4 worm cellular contexts compared by ENCODE assay signal in genomic region chrV:1471977-1472376, ce11.
TF ChIP-seq lines count a peak whose summit lies in the region.

No protein-coding gene starts in this region.

TF ChIP-seq in whole organism, L1 larva, 84 proteins besides CTCF, POLR2A, EP300 and RAD21:
- TF ChIP-seq C34B4.2 (tag; optimal IDR thresholded peaks at IDR 0.05; lab: Kevin White, UChicago), result no peak
- peak; percentile 58 for TF ChIP-seq zip-4 (GFP tag; optimal IDR thresholded peaks at IDR 0.05; lab: Kevin White, UChicago)
- peak; percentile 10 for TF ChIP-seq skn-1 (tag; optimal IDR thresholded peaks at IDR 0.05; lab: Kevin White, UChicago)

TF ChIP-seq in whole organism, L2 larva, 48 proteins besides CTCF, POLR2A, EP300 and RAD21:
- TF ChIP-seq sma-9 (GFP tag; optimal IDR thresholded peaks at IDR 0.05; lab: Kevin White, UChicago) (peak; percentile 31), sma-9 (tag; optimal IDR thresholded peaks at IDR 0.05; lab: Kevin White, UChicago) (no peak), ceh-82 (tag; optimal IDR thresholded peaks at IDR 0.05; lab: Kevin White, UChicago) (no peak)

TF ChIP-seq in whole organism, L4 larva, 104 proteins besides CTCF, POLR2A, EP300 and RAD21:
- TF ChIP-seq D1046.2 (GFP tag; IDR thresholded peaks at IDR 0.05; lab: Robert Waterston, UW) (0 out of 2 replicates have a peak, but pooled peaks have one; percentile 28), daf-19 (GFP tag; conservative IDR thresholded peaks at IDR 0.05; lab: Robert Waterston, UW) (no peak), nhr-41 (GFP tag; IDR thresholded peaks at IDR 0.05; lab: Robert Waterston, UW) (no peak), egl-27 (tag; optimal IDR thresholded peaks at IDR 0.05; lab: Kevin White, UChicago) (no peak), nhr-111 (GFP tag; optimal IDR thresholded peaks at IDR 0.05; lab: Kevin White, UChicago) (no peak), ZK546.5 (tag; optimal IDR thresholded peaks at IDR 0.05; lab: Kevin White, UChicago) (no peak), set-16 (GFP tag; IDR thresholded peaks at IDR 0.05; lab: Robert Waterston, UW) (peak; percentile 46; the same call in 1 of the 2 replicates), nhr-77 (tag; optimal IDR thresholded peaks at IDR 0.05; lab: Kevin White, UChicago) (no peak), ctbp-1 (GFP tag; IDR thresholded peaks at IDR 0.05; lab: Robert Waterston, UW) (0 out of 2 replicates have a peak, but pooled peaks have one; percentile 13), nhr-28 (tag; optimal IDR thresholded peaks at IDR 0.05; lab: Kevin White, UChicago) (no peak), dpl-1 (GFP tag; optimal IDR thresholded peaks at IDR 0.05; lab: Kevin White, UChicago) (no peak), madf-9 (GFP tag; conservative IDR thresholded peaks at IDR 0.05; lab: Robert Waterston, UW) (peak; percentile 34; the same call in 1 of the 2 replicates), mes-2 (tag; optimal IDR thresholded peaks at IDR 0.05; lab: Kevin White, UChicago; ENCODE audit: poor library complexity, severe bottlenecking) (peak; percentile 34)
TF ChIP-seq in whole organism, L4 larva: peak in this region for 5.

TF ChIP-seq in whole organism, young adult, 124 proteins besides CTCF, POLR2A, EP300 and RAD21:
- TF ChIP-seq nfyb-1 (GFP tag; IDR thresholded peaks at IDR 0.05; lab: Robert Waterston, UW) (0 out of 2 replicates have a peak, but pooled peaks have one; percentile 10), D2030.7 (GFP tag; IDR thresholded peaks at IDR 0.05; lab: Robert Waterston, UW) (no peak), unc-130 (GFP tag; optimal IDR thresholded peaks at IDR 0.05; lab: Kevin White, UChicago) (no peak), egrh-3 (GFP tag; IDR thresholded peaks at IDR 0.05; lab: Robert Waterston, UW) (peak; percentile 32; the same call in 1 of the 2 replicates), Y79H2A.3 (GFP tag; conservative IDR thresholded peaks at IDR 0.05; lab: Robert Waterston, UW) (no peak), F33H1.4 (GFP tag; IDR thresholded peaks at IDR 0.05; lab: Robert Waterston, UW) (no peak), Y53F4B.3 (GFP tag; IDR thresholded peaks at IDR 0.05; lab: Robert Waterston, UW) (no peak), cebp-1 (GFP tag; IDR thresholded peaks at IDR 0.05; lab: Robert Waterston, UW) (peak; percentile 92), cebp-1 (tag; optimal IDR thresholded peaks at IDR 0.05; lab: Kevin White, UChicago) (peak; percentile 99), nhr-80 (tag; optimal IDR thresholded peaks at IDR 0.05; lab: Kevin White, UChicago) (no peak), die-1 (tag; optimal IDR thresholded peaks at IDR 0.05; lab: Kevin White, UChicago) (no peak), zfh-2 (GFP tag; conservative IDR thresholded peaks at IDR 0.05; lab: Robert Waterston, UW) (peak; percentile 86), egl-18 (GFP tag; IDR thresholded peaks at IDR 0.05; lab: Robert Waterston, UW) (no peak), mxl-1 (tag; optimal IDR thresholded peaks at IDR 0.05; lab: Kevin White, UChicago) (no peak), sdz-38 (tag; optimal IDR thresholded peaks at IDR 0.05; lab: Kevin White, UChicago) (no peak), ceh-27 (GFP tag; optimal IDR thresholded peaks at IDR 0.05; lab: Kevin White, UChicago) (no peak), zim-3 (tag; optimal IDR thresholded peaks at IDR 0.05; lab: Kevin White, UChicago) (no peak)
